Worm (Caenorhabditis elegans): ENCODE measurements around the gene T27E9.2.

- TF ChIP-seq fkh-10 (GFP tag; optimal IDR thresholded peaks at IDR 0.05) = no peak
- TF ChIP-seq zag-1 (tag; optimal IDR thresholded peaks at IDR 0.05) = no peak
- no peak for TF ChIP-seq nhr-28 (tag; optimal IDR thresholded peaks at IDR 0.05)
- TF ChIP-seq nhr-90 (tag; optimal IDR thresholded peaks at IDR 0.05; ENCODE audit: poor library complexity) = no peak
- TF ChIP-seq skn-1 (tag; optimal IDR thresholded peaks at IDR 0.05) = no peak
- TF ChIP-seq egl-27 (tag; optimal IDR thresholded peaks at IDR 0.05) = no peak
These were observed 9.6 kb downstream of the T27E9.2 start for ce11 chrIII:13452824-13453223.
